Fruit fly (Drosophila melanogaster) whole organism, embryonic: Measurements from ENCODE around the gene Nepl9.

Experiments
- Ada2b ChIP-seq: fragments of 200-800 bp; sonication (Bioruptor generic); IDR thresholded peaks from 2 replicates; pipeline ENCODE4 v1.3.6; 2022; ENCODE audit warnings: missing biosample characterization, missing genetic modification characterization
- CG11085 ChIP-seq: fragments of 200-800 bp; sonication (Bioruptor generic); IDR thresholded peaks from 2 replicates; pipeline ENCODE4 v1.3.6; 2022; ENCODE audit warnings: missing biosample characterization, missing genetic modification characterization
- CG11560 ChIP-seq: fragments of 200-800 bp; sonication (Bioruptor generic); IDR thresholded peaks from 3 replicates; pipeline ENCODE4 v1.3.6; 2022; ENCODE audit warnings: missing biosample characterization, missing genetic modification characterization
- CG11723 ChIP-seq: fragments of 200-800 bp; sonication (Bioruptor generic); optimal IDR thresholded peaks from 2 replicates; lab custom pipeline; 2017; ENCODE audit warnings: missing biosample characterization, mild to moderate bottlenecking, missing genetic modification characterization
- CG12071 ChIP-seq: fragments of 200-800 bp; sonication (Bioruptor generic); optimal IDR thresholded peaks from 3 replicates; lab custom pipeline; 2018; ENCODE audit warnings: missing biosample characterization, mild to moderate bottlenecking, missing genetic modification characterization
- CG12236 ChIP-seq: fragments of 200-800 bp; sonication (Bioruptor generic); optimal IDR thresholded peaks from 2 replicates; lab custom pipeline; 2016; ENCODE audit warnings: missing biosample characterization, missing genetic modification characterization
- CG12299 ChIP-seq: fragments of 200-800 bp; sonication (Bioruptor generic); optimal IDR thresholded peaks from 2 replicates; lab custom pipeline; 2018; ENCODE audit warnings: missing biosample characterization, mild to moderate bottlenecking, missing genetic modification characterization
- CG12391 ChIP-seq: fragments of 200-800 bp; sonication (Bioruptor generic); optimal IDR thresholded peaks from 3 replicates; lab custom pipeline; 2018; ENCODE audit warnings: missing biosample characterization, mild to moderate bottlenecking, missing genetic modification characterization, moderate library complexity
- CG13424 ChIP-seq: fragments of 200-800 bp; sonication (Bioruptor generic); optimal IDR thresholded peaks from 2 replicates; lab custom pipeline; 2019; ENCODE audit warnings: missing biosample characterization, mild to moderate bottlenecking, missing genetic modification characterization, moderate library complexity
- CG16779 ChIP-seq: fragments of 200-800 bp; sonication (Bioruptor generic); IDR thresholded peaks from 2 replicates; pipeline ENCODE4 v1.3.6; 2022; ENCODE audit warnings: missing biosample characterization, missing genetic modification characterization
- CG18619 ChIP-seq: fragments of 200-800 bp; sonication (Bioruptor generic); optimal IDR thresholded peaks from 3 replicates; lab custom pipeline; 2017; ENCODE audit warnings: missing biosample characterization, mild to moderate bottlenecking, missing genetic modification characterization
- CG33213 ChIP-seq: fragments of 200-800 bp; sonication (Bioruptor generic); optimal IDR thresholded peaks from 3 replicates; lab custom pipeline; 2016; ENCODE audit warnings: missing biosample characterization, missing genetic modification characterization
- CG34224 ChIP-seq: fragments of 200-800 bp; sonication (Bioruptor generic); IDR thresholded peaks from 3 replicates; pipeline ENCODE4 v1.3.6; 2022; ENCODE audit warnings: missing biosample characterization, missing genetic modification characterization; ENCODE audit not compliant: partially characterized antibody
- CG4730 ChIP-seq: fragments of 200-800 bp; sonication (Bioruptor generic); IDR thresholded peaks from 2 replicates; pipeline ENCODE4 v1.3.6; 2022; ENCODE audit warnings: missing biosample characterization, missing genetic modification characterization
- CG5245 ChIP-seq: fragments of 200-800 bp; sonication (Bioruptor generic); optimal IDR thresholded peaks from 3 replicates; lab custom pipeline; 2016; ENCODE audit warnings: missing biosample characterization, missing genetic modification characterization
- CG6854 ChIP-seq: fragments of 200-800 bp; sonication (Bioruptor generic); optimal IDR thresholded peaks from 3 replicates; lab custom pipeline; 2017; ENCODE audit warnings: missing biosample characterization, mild to moderate bottlenecking, missing genetic modification characterization
- CG7786 ChIP-seq: fragments of 200-800 bp; sonication (Bioruptor generic); optimal IDR thresholded peaks from 2 replicates; lab custom pipeline; 2016; ENCODE audit warnings: missing biosample characterization, missing genetic modification characterization
- CG8290 ChIP-seq, 3 experiments: fragments of 200-800 bp; sonication (Bioruptor generic); optimal IDR thresholded peaks; 2 replicates each; lab custom pipeline; 2016 to 2019; ENCODE audit warnings: missing biosample characterization in 3 of 3, missing genetic modification characterization in 3 of 3, mild to moderate bottlenecking in 2 of 3, moderate library complexity in 1 of 3
- D ChIP-seq, 2 experiments: fragments of 200-800 bp in 1 of 2; fragments of >200 bp in 1 of 2; sonication (Bioruptor generic) in 1 of 2; optimal IDR thresholded peaks; 2 replicates in 1 of 2; 3 replicates in 1 of 2; lab custom pipeline; 2017; ENCODE audit warnings: mild to moderate bottlenecking in 1 of 2, missing biosample characterization in 1 of 2, missing genetic modification characterization in 1 of 2, missing genetic modification reagents in 1 of 2
- ERR ChIP-seq: fragments of 200-800 bp; sonication (Bioruptor generic); optimal IDR thresholded peaks from 2 replicates; lab custom pipeline; 2016; ENCODE audit warnings: missing biosample characterization, missing genetic modification characterization
- HLH3B ChIP-seq: fragments of 200-800 bp; sonication (Bioruptor generic); IDR thresholded peaks from 2 replicates; pipeline ENCODE4 v1.3.6; 2022; ENCODE audit warnings: missing biosample characterization, missing genetic modification characterization
- Hand ChIP-seq: fragments of 200-800 bp; sonication (Bioruptor generic); optimal IDR thresholded peaks from 2 replicates; lab custom pipeline; 2017; ENCODE audit warnings: mild to moderate bottlenecking, missing biosample characterization, missing genetic modification reagents, missing genetic modification characterization
- Mrtf ChIP-seq: fragments of 200-800 bp; sonication (Bioruptor generic); IDR thresholded peaks from 3 replicates; pipeline ENCODE4 v1.3.6; 2022; ENCODE audit warnings: missing biosample characterization, missing genetic modification characterization
- bsh ChIP-seq, 2 experiments: fragments of 200-800 bp; sonication (Bioruptor generic); optimal IDR thresholded peaks; 2 replicates each; lab custom pipeline; 2017 to 2018; ENCODE audit warnings: mild to moderate bottlenecking in 2 of 2, missing biosample characterization in 2 of 2, missing genetic modification characterization in 2 of 2, moderate library complexity in 1 of 2
- caup ChIP-seq: fragments of 200-800 bp; sonication (Bioruptor generic); optimal IDR thresholded peaks from 3 replicates; lab custom pipeline; 2017; ENCODE audit warnings: missing biosample characterization, mild to moderate bottlenecking, missing genetic modification characterization, moderate library complexity; ENCODE audit not compliant: severe bottlenecking
- esg ChIP-seq: fragments of 200-800 bp; sonication (Bioruptor generic); conservative IDR thresholded peaks from 2 replicates; pipeline ENCODE4 v1.3.6; 2022; ENCODE audit warnings: missing biosample characterization, missing genetic modification characterization
- gcm2 ChIP-seq: fragments of 200-800 bp; sonication (Bioruptor generic); optimal IDR thresholded peaks from 2 replicates; lab custom pipeline; 2016; ENCODE audit warnings: missing biosample characterization, missing genetic modification characterization
- gfzf ChIP-seq: fragments of 200-800 bp; sonication (Bioruptor generic); optimal IDR thresholded peaks from 2 replicates; lab custom pipeline; 2016; ENCODE audit warnings: missing biosample characterization, mild to moderate bottlenecking, missing genetic modification characterization, moderate library complexity
- mirr ChIP-seq: fragments of 200-800 bp; sonication (Bioruptor generic); optimal IDR thresholded peaks from 3 replicates; lab custom pipeline; 2018; ENCODE audit warnings: missing biosample characterization, mild to moderate bottlenecking, missing genetic modification characterization
- nau ChIP-seq: fragments of 200-800 bp; sonication (Bioruptor generic); optimal IDR thresholded peaks from 3 replicates; lab custom pipeline; 2017; ENCODE audit warnings: missing biosample characterization, mild to moderate bottlenecking, missing genetic modification characterization, missing genetic modification reagents
- pita ChIP-seq: fragments of 200-800 bp; sonication (Bioruptor generic); optimal IDR thresholded peaks from 2 replicates; lab custom pipeline; 2017; ENCODE audit warnings: missing biosample characterization, mild to moderate bottlenecking, missing genetic modification characterization
- pum ChIP-seq: fragments of 200-800 bp; sonication (Bioruptor generic); optimal IDR thresholded peaks from 2 replicates; lab custom pipeline; 2016; ENCODE audit warnings: missing biosample characterization, missing genetic modification characterization
- ro ChIP-seq: fragments of 200-800 bp; sonication (Bioruptor generic); IDR thresholded peaks from 2 replicates; pipeline ENCODE4 v1.3.6; 2022; ENCODE audit warnings: missing biosample characterization, missing genetic modification characterization
- sens-2 ChIP-seq: fragments of 200-800 bp; sonication (Bioruptor generic); IDR thresholded peaks from 2 replicates; pipeline ENCODE4 v1.3.6; 2022; ENCODE audit warnings: missing biosample characterization, missing genetic modification characterization
- sr ChIP-seq: fragments of 200-800 bp; sonication (Bioruptor generic); IDR thresholded peaks from 3 replicates; pipeline ENCODE4 v1.3.6; 2022; ENCODE audit warnings: missing biosample characterization, missing genetic modification characterization
- stwl ChIP-seq: fragments of 200-800 bp; sonication (Bioruptor generic); optimal IDR thresholded peaks from 3 replicates; lab custom pipeline; 2018; ENCODE audit warnings: missing biosample characterization, mild to moderate bottlenecking, missing genetic modification characterization, moderate library complexity
- tap ChIP-seq: fragments of 200-800 bp; optimal IDR thresholded peaks from 3 replicates; lab custom pipeline; 2019; ENCODE audit warnings: missing biosample characterization, mild to moderate bottlenecking, missing genetic modification characterization, moderate library complexity
- toy ChIP-seq: fragments of 200-800 bp; sonication (Bioruptor generic); IDR thresholded peaks from 2 replicates; pipeline ENCODE4 v1.3.6; 2022; ENCODE audit warnings: missing biosample characterization, missing genetic modification characterization

Nepl9 gene

dm6 chr2L:16815989-16816749 is 20.9 kb downstream of the Nepl9 start, which contains the start of gene mdy (continued):
- TF ChIP-seq CG8290 (GFP tag; optimal IDR thresholded peaks at IDR 0.05; lab: Kevin White, UChicago) (peak; percentile 68), CG8290 (tag; optimal IDR thresholded peaks at IDR 0.05; lab: Kevin White, UChicago) (peak in 1 of 2 experiments; percentile 66), sr (GFP tag; lab: Robert Waterston, UW) (no peak), ro (no peak), CG11085 (GFP tag; lab: Robert Waterston, UW) (no peak; the same call in 1 of the 2 replicates), CG12071 (GFP tag; lab: Kevin White, UChicago) (no peak), Mrtf (peak; percentile 47; the same call in 1 of the 3 replicates), esg (GFP tag; lab: Robert Waterston, UW) (peak; percentile 58), CG33213 (GFP tag; lab: Kevin White, UChicago) (peak; percentile 29), CG16779 (GFP tag; lab: Robert Waterston, UW) (peak; percentile 22; the same call in 1 of the 2 replicates), D (optimal IDR thresholded peaks at IDR 0.05; lab: Kevin White, UChicago) (no peak), D (GFP tag; optimal IDR thresholded peaks at IDR 0.05; lab: Kevin White, UChicago) (peak; percentile 52), HLH3B (GFP tag; lab: Robert Waterston, UW) (peak; percentile 44), CG5245 (GFP tag; lab: Kevin White, UChicago) (peak; percentile 32), stwl (peak; percentile 24), CG7786 (GFP tag; lab: Kevin White, UChicago) (peak; percentile 46), CG18619 (GFP tag; lab: Kevin White, UChicago) (peak; percentile 34), pita (peak; percentile 1), CG4730 (GFP tag; lab: Robert Waterston, UW) (peak; percentile 30; the same call in 1 of the 2 replicates), Hand (no peak), ERR (GFP tag; lab: Kevin White, UChicago) (no peak), mirr (no peak), gfzf (GFP tag; lab: Kevin White, UChicago) (no peak), CG6854 (GFP tag; lab: Kevin White, UChicago) (no peak), tap (tag; lab: Kevin White, UChicago) (no peak), nau (no peak), pum (GFP tag; lab: Kevin White, UChicago) (peak; percentile 2), toy (GFP tag; lab: Robert Waterston, UW) (no peak), CG12391 (peak; percentile 77)

DNA sequence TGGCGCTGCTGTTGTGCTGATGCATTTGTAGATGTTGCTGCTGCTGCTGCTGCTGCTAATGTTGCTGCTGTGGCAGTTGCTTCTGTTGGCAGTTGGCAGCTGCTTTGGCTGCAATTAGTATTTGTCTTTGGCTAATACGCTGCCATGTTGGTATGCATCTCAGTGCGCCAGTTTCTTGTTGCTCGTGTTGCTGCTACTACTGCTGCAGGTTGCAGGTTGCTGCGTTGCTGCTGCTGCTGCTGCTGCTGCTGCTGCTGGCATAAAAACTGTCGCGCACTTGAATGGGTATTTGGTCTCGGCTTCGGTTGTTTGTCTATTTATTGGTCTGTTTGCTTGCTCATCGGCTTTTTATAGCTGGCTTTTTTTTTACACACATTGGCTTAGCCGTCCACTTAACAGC is 28.3 kb downstream of the Nepl9 start:
- TF ChIP-seq CG11560 (no peak), CG12236 (GFP tag; lab: Kevin White, UChicago) (no peak), gcm2 (GFP tag; lab: Kevin White, UChicago) (no peak), bsh (GFP tag; optimal IDR thresholded peaks at IDR 0.05; lab: Kevin White, UChicago) (no peak), CG11723 (GFP tag; lab: Kevin White, UChicago) (no peak), Ada2b (GFP tag; lab: Robert Waterston, UW) (no peak), caup (GFP tag; lab: Kevin White, UChicago) (no peak), CG12299 (tag; lab: Kevin White, UChicago) (no peak), sens-2 (GFP tag; lab: Robert Waterston, UW) (no peak), CG34224 (GFP tag; lab: Robert Waterston, UW) (no peak), CG13424 (no peak)
